Worm (Caenorhabditis elegans) whole organism, L2 larva: ENCODE data around the gene aco-1.

Source experiments
- C34F6.9 ChIP-seq: fragments of 150-350 bp; optimal IDR thresholded peaks from 2 replicates; lab custom pipeline; 2014; ENCODE audit warnings: missing biosample characterization, missing genetic modification characterization
- R02D3.7 ChIP-seq: fragments of 150-350 bp; optimal IDR thresholded peaks from 2 replicates; lab custom pipeline; 2014; ENCODE audit warnings: missing biosample characterization, missing genetic modification characterization
- Y55F3AM.14 ChIP-seq: fragments of 200-800 bp; sonication (Bioruptor generic); optimal IDR thresholded peaks from 2 replicates; lab custom pipeline; 2018; ENCODE audit warnings: mild to moderate bottlenecking, missing genetic modification characterization, missing compliant biosample characterization
- ZK546.5 ChIP-seq: sonication (generic microtip); optimal IDR thresholded peaks from 2 replicates; lab custom pipeline; 2017; ENCODE audit warnings: missing biosample characterization, missing genetic modification characterization
- aly-2 ChIP-seq: fragments of 150-350 bp; optimal IDR thresholded peaks from 2 replicates; lab custom pipeline; 2014; ENCODE audit warnings: missing biosample characterization, missing genetic modification characterization
- ama-1 ChIP-seq: fragments of 150-350 bp; optimal IDR thresholded peaks from 2 replicates; lab custom pipeline; 2018; ENCODE audit warnings: inconsistent platforms
- blmp-1 ChIP-seq: sonication (generic microtip); optimal IDR thresholded peaks from 2 replicates; lab custom pipeline; 2017; ENCODE audit warnings: missing genetic modification characterization, mild to moderate bottlenecking, missing compliant biosample characterization, antibody characterized with exemption, moderate library complexity; ENCODE audit not compliant: insufficient read depth
- ceh-82 ChIP-seq: fragments of 150-350 bp; optimal IDR thresholded peaks from 2 replicates; lab custom pipeline; 2014; ENCODE audit warnings: missing biosample characterization, missing genetic modification characterization
- crh-2 ChIP-seq: sonication (generic microtip); optimal IDR thresholded peaks from 2 replicates; lab custom pipeline; 2017; ENCODE audit warnings: missing biosample characterization, missing genetic modification characterization
- dmd-4 ChIP-seq: sonication (generic microtip); optimal IDR thresholded peaks from 2 replicates; lab custom pipeline; 2017; ENCODE audit warnings: missing biosample characterization, missing genetic modification characterization
- egl-27 ChIP-seq: sonication (generic microtip); optimal IDR thresholded peaks from 3 replicates; lab custom pipeline; 2017; ENCODE audit warnings: missing biosample characterization, missing genetic modification reagents, missing genetic modification characterization
- elt-1 ChIP-seq: fragments of 150-350 bp; optimal IDR thresholded peaks from 2 replicates; lab custom pipeline; 2014; ENCODE audit warnings: missing biosample characterization, missing genetic modification characterization
- gmeb-1 ChIP-seq: fragments of 150-350 bp; optimal IDR thresholded peaks from 2 replicates; lab custom pipeline; 2014; ENCODE audit warnings: missing biosample characterization, missing genetic modification characterization
- lin-11 ChIP-seq: fragments of 150-350 bp; sonication (generic microtip); optimal IDR thresholded peaks from 2 replicates; lab custom pipeline; 2014; ENCODE audit warnings: missing biosample characterization, missing genetic modification characterization, inconsistent platforms, mixed read lengths
- lin-13 ChIP-seq: fragments of 150-350 bp; optimal IDR thresholded peaks from 2 replicates; lab custom pipeline; 2014; ENCODE audit warnings: missing biosample characterization, missing genetic modification reagents, missing genetic modification characterization
- lin-39 ChIP-seq: fragments of 150-350 bp; optimal IDR thresholded peaks from 2 replicates; lab custom pipeline; 2014; ENCODE audit warnings: missing biosample characterization, missing genetic modification reagents, missing genetic modification characterization
- lsy-2 ChIP-seq, 2 experiments: fragments of 150-350 bp in 1 of 2; sonication (generic microtip) in 1 of 2; optimal IDR thresholded peaks; 2 replicates each; lab custom pipeline; 2014 to 2017; ENCODE audit warnings: missing biosample characterization in 2 of 2, missing genetic modification characterization in 2 of 2
- mab-5 ChIP-seq: fragments of 150-350 bp; optimal IDR thresholded peaks from 2 replicates; lab custom pipeline; 2014; ENCODE audit warnings: missing biosample characterization, missing genetic modification characterization
- mbf-1 ChIP-seq: sonication (generic microtip); optimal IDR thresholded peaks from 2 replicates; lab custom pipeline; 2017; ENCODE audit warnings: missing biosample characterization, missing genetic modification characterization
- mdl-1 ChIP-seq, 2 experiments: fragments of 150-350 bp in 1 of 2; sonication (generic microtip) in 1 of 2; optimal IDR thresholded peaks; 2 replicates each; lab custom pipeline; 2017; ENCODE audit warnings: missing biosample characterization in 2 of 2, missing genetic modification characterization in 2 of 2
- nhr-10 ChIP-seq: sonication (generic microtip); optimal IDR thresholded peaks from 2 replicates; lab custom pipeline; 2017; ENCODE audit warnings: missing biosample characterization, missing genetic modification characterization
- nhr-11 ChIP-seq: fragments of 150-350 bp; optimal IDR thresholded peaks from 2 replicates; lab custom pipeline; 2014; ENCODE audit warnings: missing biosample characterization, missing genetic modification characterization
- nhr-12 ChIP-seq: fragments of 150-350 bp; optimal IDR thresholded peaks from 2 replicates; lab custom pipeline; 2014; ENCODE audit warnings: missing biosample characterization, missing genetic modification characterization
- nhr-129 ChIP-seq: fragments of 150-350 bp; optimal IDR thresholded peaks from 2 replicates; lab custom pipeline; 2014; ENCODE audit warnings: missing biosample characterization, missing genetic modification characterization
- nhr-21 ChIP-seq: fragments of 150-350 bp; optimal IDR thresholded peaks from 2 replicates; lab custom pipeline; 2014; ENCODE audit warnings: missing biosample characterization, missing genetic modification characterization
- nhr-23 ChIP-seq: fragments of 150-350 bp; optimal IDR thresholded peaks from 2 replicates; lab custom pipeline; 2014; ENCODE audit warnings: missing biosample characterization, missing genetic modification reagents, missing genetic modification characterization
- nhr-25 ChIP-seq: fragments of 150-350 bp; sonication (generic microtip); optimal IDR thresholded peaks from 3 replicates; lab custom pipeline; 2014; ENCODE audit warnings: missing biosample characterization, missing genetic modification characterization
- nhr-77 ChIP-seq: fragments of 150-350 bp; optimal IDR thresholded peaks from 2 replicates; lab custom pipeline; 2014; ENCODE audit warnings: missing biosample characterization, missing genetic modification characterization
- peb-1 ChIP-seq: fragments of 150-350 bp; optimal IDR thresholded peaks from 2 replicates; lab custom pipeline; 2014; ENCODE audit warnings: missing biosample characterization, missing genetic modification characterization
- sem-4 ChIP-seq: fragments of 150-350 bp; optimal IDR thresholded peaks from 2 replicates; lab custom pipeline; 2014; ENCODE audit warnings: missing biosample characterization, missing genetic modification reagents, missing genetic modification characterization
- sma-3 ChIP-seq: sonication (generic microtip); optimal IDR thresholded peaks from 2 replicates; lab custom pipeline; 2016; ENCODE audit warnings: missing genetic modification reagents, missing genetic modification characterization, missing compliant biosample characterization
- sma-9 ChIP-seq, 2 experiments: fragments of 150-350 bp in 1 of 2; sonication (generic microtip) in 1 of 2; optimal IDR thresholded peaks; 2 replicates each; lab custom pipeline; 2014 to 2016; ENCODE audit warnings: missing genetic modification characterization in 2 of 2, mild to moderate bottlenecking in 1 of 2, missing biosample characterization in 1 of 2, missing compliant biosample characterization in 1 of 2, missing genetic modification reagents in 1 of 2, moderate library complexity in 1 of 2
- snpc-4 ChIP-seq: fragments of 150-350 bp; optimal IDR thresholded peaks from 2 replicates; lab custom pipeline; 2014; ENCODE audit warnings: missing biosample characterization, missing genetic modification characterization
- unc-55 ChIP-seq: fragments of 150-350 bp; sonication (generic microtip); optimal IDR thresholded peaks from 3 replicates; lab custom pipeline; 2014; ENCODE audit warnings: missing biosample characterization, missing genetic modification reagents, missing genetic modification characterization
- unc-62 ChIP-seq: fragments of 150-350 bp; optimal IDR thresholded peaks from 2 replicates; lab custom pipeline; 2014; ENCODE audit warnings: missing biosample characterization, missing genetic modification reagents, missing genetic modification characterization
- zag-1 ChIP-seq: fragments of 150-350 bp; optimal IDR thresholded peaks from 2 replicates; lab custom pipeline; 2014; ENCODE audit warnings: missing biosample characterization, missing genetic modification characterization
- ztf-11 ChIP-seq: sonication (generic microtip); optimal IDR thresholded peaks from 2 replicates; lab custom pipeline; 2017; ENCODE audit warnings: missing biosample characterization, missing genetic modification characterization

The aco-1 gene

ce11 chrX:11365995-11366394, 26.3 kb downstream of the aco-1 start:
- TF ChIP-seq sma-3, result no peak
- no peak for TF ChIP-seq nhr-10 (tag; lab: Kevin White, UChicago)
- no peak for TF ChIP-seq egl-27 (tag; lab: Kevin White, UChicago)
- no peak for TF ChIP-seq R02D3.7 (tag; lab: Kevin White, UChicago)
- no peak for TF ChIP-seq crh-2
- TF ChIP-seq ZK546.5 (tag; lab: Kevin White, UChicago), result no peak
- no peak for TF ChIP-seq aly-2 (tag; lab: Kevin White, UChicago)
- TF ChIP-seq sem-4 (tag; lab: Kevin White, UChicago), result no peak
- TF ChIP-seq nhr-11, result no peak
- no peak for TF ChIP-seq mdl-1 (tag; optimal IDR thresholded peaks at IDR 0.05; lab: Kevin White, UChicago)
- no peak for TF ChIP-seq dmd-4 (tag; lab: Kevin White, UChicago)
- no peak for TF ChIP-seq unc-62 (GFP tag; lab: Kevin White, UChicago)
- no peak for TF ChIP-seq lin-13 (GFP tag; lab: Kevin White, UChicago)
- TF ChIP-seq, all 48 proteins: peak for 0

DNA sequence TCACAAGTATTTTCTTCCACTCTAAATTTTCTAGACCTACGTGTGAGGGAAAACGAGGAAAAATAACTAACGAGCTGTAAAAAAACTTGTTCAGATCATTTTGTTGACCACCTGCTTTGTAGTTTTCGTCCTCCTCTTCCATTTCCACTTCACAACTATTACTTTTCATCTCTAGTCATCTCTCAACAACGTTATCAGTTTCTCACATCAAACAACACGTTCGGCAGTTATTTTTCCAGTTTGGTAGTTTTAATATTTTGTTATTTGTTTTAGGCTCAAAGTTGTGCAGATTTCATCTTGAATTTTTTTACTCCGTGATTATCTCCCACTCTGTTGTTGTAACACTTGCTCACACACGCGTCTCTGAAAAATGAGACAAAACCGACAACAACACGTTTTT, 27.4 kb downstream of the aco-1 start:
- TF ChIP-seq lsy-2 (tag; optimal IDR thresholded peaks at IDR 0.05; lab: Kevin White, UChicago) (no peak), nhr-23 (tag; lab: Kevin White, UChicago) (no peak), zag-1 (tag; lab: Kevin White, UChicago) (no peak), sma-3 (no peak), ceh-82 (tag; lab: Kevin White, UChicago) (no peak), elt-1 (tag; lab: Kevin White, UChicago) (no peak)

- TF ChIP-seq mbf-1 (no peak), C34F6.9 (no peak), nhr-25 (no peak), unc-55 (no peak), ceh-82 (tag; lab: Kevin White, UChicago) (no peak), sma-9 (GFP tag; optimal IDR thresholded peaks at IDR 0.05; lab: Kevin White, UChicago) (no peak), sma-9 (tag; optimal IDR thresholded peaks at IDR 0.05; lab: Kevin White, UChicago) (no peak), nhr-129 (tag; lab: Kevin White, UChicago) (peak; percentile 9)
Observed at ce11 chrX:11367640-11368039, 28.0 kb downstream of the aco-1 start.

DNA sequence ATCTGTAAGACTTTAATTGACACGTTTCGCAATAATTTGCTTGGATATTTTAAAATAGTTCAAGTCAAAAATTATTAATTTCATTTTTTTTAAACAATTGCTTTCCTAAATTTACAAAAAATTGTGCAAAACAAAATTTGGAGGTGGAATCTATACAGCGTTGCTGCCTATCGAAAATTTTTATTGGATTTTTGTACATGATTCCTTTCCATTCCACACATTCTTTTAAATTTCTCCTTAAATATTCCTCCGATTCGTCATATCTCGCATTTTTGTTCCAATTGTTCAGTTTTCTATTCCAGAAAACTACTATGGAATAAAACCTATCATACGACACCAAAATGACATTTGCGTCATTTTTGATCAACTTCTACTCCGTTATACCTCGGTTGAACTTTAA, 28.7 kb downstream of the aco-1 start, which contains the start of gene ttyh-1:
TSS of gene ttyh-1 (plus strand) at position 301 of the 400 bp plus-strand sequence.
- no peak for TF ChIP-seq nhr-11
- TF ChIP-seq lin-39 (tag; lab: Kevin White, UChicago), result no peak
- no peak for TF ChIP-seq nhr-12 (tag; lab: Kevin White, UChicago)
- no peak for TF ChIP-seq ZK546.5 (tag; lab: Kevin White, UChicago)
- TF ChIP-seq gmeb-1 (tag; lab: Kevin White, UChicago), result no peak
- no peak for TF ChIP-seq mdl-1 (tag; optimal IDR thresholded peaks at IDR 0.05; lab: Kevin White, UChicago)
- no peak for TF ChIP-seq unc-62 (GFP tag; lab: Kevin White, UChicago)
- TF ChIP-seq nhr-21 (tag; lab: Kevin White, UChicago), result no peak
- no peak for TF ChIP-seq elt-1 (tag; lab: Kevin White, UChicago)
- TF ChIP-seq ztf-11, result no peak
- TF ChIP-seq blmp-1 (tag; lab: Kevin White, UChicago), result no peak
- TF ChIP-seq, all 48 proteins: peak for 0

DNA sequence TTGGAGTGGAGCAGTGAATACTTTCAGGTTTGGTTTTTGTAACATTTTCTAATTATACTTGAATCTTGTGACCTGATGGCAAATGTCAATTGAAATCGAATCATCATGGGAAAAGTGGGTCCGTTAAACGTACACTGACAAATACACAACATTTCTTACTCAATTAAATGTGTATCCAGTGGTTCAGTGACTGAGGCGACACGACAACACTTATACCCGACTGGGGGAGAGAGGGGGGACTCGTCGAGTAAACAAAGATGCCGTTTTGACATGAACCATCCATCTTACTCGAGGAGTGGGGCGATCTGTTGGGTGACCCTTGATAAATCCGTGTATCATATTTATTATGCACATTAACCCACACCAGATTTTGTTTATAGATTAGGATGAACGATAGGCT, 29.2 kb downstream of the aco-1 start:
- TF ChIP-seq blmp-1 (tag; lab: Kevin White, UChicago), result no peak
- TF ChIP-seq lsy-2 (tag; optimal IDR thresholded peaks at IDR 0.05; lab: Kevin White, UChicago), result peak in 1 of 2 experiments; percentile 18
- peak; percentile 36 for TF ChIP-seq nhr-129 (tag; lab: Kevin White, UChicago)
- no peak for TF ChIP-seq lin-11 (tag; lab: Kevin White, UChicago)
- TF ChIP-seq lin-39 (tag; lab: Kevin White, UChicago), result no peak
- peak; percentile 23 for TF ChIP-seq mab-5 (tag; lab: Kevin White, UChicago)

ce11 chrX:11370090-11370489, 30.4 kb downstream of the aco-1 start:
- TF ChIP-seq crh-2, result no peak
- TF ChIP-seq nhr-77 (tag; lab: Kevin White, UChicago), result no peak
- no peak for TF ChIP-seq nhr-129 (tag; lab: Kevin White, UChicago)
- no peak for TF ChIP-seq snpc-4 (tag; lab: Kevin White, UChicago)
- no peak for TF ChIP-seq dmd-4 (tag; lab: Kevin White, UChicago)
- no peak for TF ChIP-seq ceh-82 (tag; lab: Kevin White, UChicago)
- no peak for TF ChIP-seq ama-1 (lab: Kevin White, UChicago)
- TF ChIP-seq lin-11 (tag; lab: Kevin White, UChicago), result no peak
- no peak for TF ChIP-seq peb-1 (tag; lab: Kevin White, UChicago)
- no peak for TF ChIP-seq Y55F3AM.14 (GFP tag; lab: Kevin White, UChicago)
- no peak for TF ChIP-seq ZK546.5 (tag; lab: Kevin White, UChicago)
- no peak for TF ChIP-seq C34F6.9
- no peak for TF ChIP-seq egl-27 (tag; lab: Kevin White, UChicago)
- TF ChIP-seq sma-9 (GFP tag; optimal IDR thresholded peaks at IDR 0.05; lab: Kevin White, UChicago), result no peak
- no peak for TF ChIP-seq sma-9 (tag; optimal IDR thresholded peaks at IDR 0.05; lab: Kevin White, UChicago)
- no peak for TF ChIP-seq mbf-1
- TF ChIP-seq sma-3, result no peak
- TF ChIP-seq gmeb-1 (tag; lab: Kevin White, UChicago), result no peak
- TF ChIP-seq nhr-23 (tag; lab: Kevin White, UChicago), result no peak
- no peak for TF ChIP-seq unc-62 (GFP tag; lab: Kevin White, UChicago)
- no peak for TF ChIP-seq nhr-11
- TF ChIP-seq, all 48 proteins: peak for 0
